Fruit fly (Drosophila melanogaster): ENCODE measurements around the gene Sprn.

- TF ChIP-seq bab1 (GFP tag; optimal IDR thresholded peaks at IDR 0.05) (no peak), CG11617 (GFP tag; optimal IDR thresholded peaks at IDR 0.05) (no peak), toe (GFP tag; optimal IDR thresholded peaks at IDR 0.05) (no peak), cnc (optimal IDR thresholded peaks at IDR 0.05) (no peak), CG33017 (tag; optimal IDR thresholded peaks at IDR 0.05) (no peak)
These were observed 46.3 kb upstream of the Sprn start for dm6 chr3L:11832360-11833295.
